Worm (Caenorhabditis elegans) whole organism, mixed stage, embryonic: Measurements from ENCODE around the gene let-716.

Source experiments
- ces-1 ChIP-seq: fragments of 150-350 bp; optimal IDR thresholded peaks from 2 replicates; lab custom pipeline; 2014; ENCODE audit warnings: missing biosample characterization, missing genetic modification reagents, missing genetic modification characterization
- cnd-1 ChIP-seq: fragments of 200-800 bp; sonication (Bioruptor generic); optimal IDR thresholded peaks from 2 replicates; lab custom pipeline; 2018; ENCODE audit warnings: mild to moderate bottlenecking, missing genetic modification characterization, missing compliant biosample characterization
- elt-3 ChIP-seq: fragments of 150-350 bp; optimal IDR thresholded peaks from 2 replicates; lab custom pipeline; 2014; ENCODE audit warnings: missing biosample characterization, missing genetic modification characterization
- ham-2 ChIP-seq: fragments of 200-800 bp; sonication (Bioruptor generic); optimal IDR thresholded peaks from 2 replicates; lab custom pipeline; 2018; ENCODE audit warnings: mild to moderate bottlenecking, missing genetic modification characterization, missing compliant biosample characterization
- lsy-2 ChIP-seq: fragments of 150-350 bp; optimal IDR thresholded peaks from 2 replicates; lab custom pipeline; 2014; ENCODE audit warnings: missing biosample characterization, missing genetic modification characterization
- mab-5 ChIP-seq: fragments of 150-350 bp; optimal IDR thresholded peaks from 2 replicates; lab custom pipeline; 2014; ENCODE audit warnings: missing biosample characterization, missing genetic modification characterization
- nhr-237 ChIP-seq: fragments of 150-350 bp; optimal IDR thresholded peaks from 2 replicates; lab custom pipeline; 2014; ENCODE audit warnings: missing biosample characterization, missing genetic modification characterization
- sem-2 ChIP-seq: fragments of 200-800 bp; sonication (Bioruptor generic); optimal IDR thresholded peaks from 2 replicates; lab custom pipeline; 2018; ENCODE audit warnings: mild to moderate bottlenecking, missing genetic modification characterization, missing compliant biosample characterization
- sptf-1 ChIP-seq: sonication (generic microtip); optimal IDR thresholded peaks from 2 replicates; lab custom pipeline; 2017; ENCODE audit warnings: mild to moderate bottlenecking, missing genetic modification characterization, moderate library complexity, missing compliant biosample characterization
- unc-39 ChIP-seq: fragments of 150-350 bp; optimal IDR thresholded peaks from 2 replicates; lab custom pipeline; 2014; ENCODE audit warnings: missing biosample characterization, missing genetic modification characterization
- ztf-11 ChIP-seq: fragments of 150-350 bp; optimal IDR thresholded peaks from 2 replicates; lab custom pipeline; 2014; ENCODE audit warnings: missing biosample characterization, missing genetic modification characterization

DNA sequence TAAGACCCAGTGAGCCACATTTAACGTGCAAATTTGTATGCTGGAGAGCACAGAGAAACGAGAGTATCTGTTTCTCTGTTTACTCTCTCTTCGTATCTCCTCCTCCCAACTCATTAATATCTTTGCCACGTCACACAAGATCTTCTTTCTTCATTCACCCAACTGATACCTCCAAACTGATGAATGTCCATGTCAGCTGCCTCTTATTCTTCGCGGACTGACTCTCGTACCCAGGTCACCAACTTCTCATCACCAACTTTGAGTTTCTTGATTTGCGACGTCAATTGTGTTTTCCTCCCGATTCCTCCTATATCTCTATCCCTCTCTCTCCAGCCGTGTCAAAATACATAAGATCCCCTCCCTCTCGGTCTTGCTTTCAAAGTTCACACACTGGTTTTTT is 19.0 kb downstream of the let-716 start:
- TF ChIP-seq ham-2 (GFP tag; lab: Kevin White, UChicago), result no peak
- no peak for TF ChIP-seq ces-1 (GFP tag; lab: Kevin White, UChicago)
- TF ChIP-seq sptf-1, result no peak
- TF ChIP-seq elt-3, result no peak
- no peak for TF ChIP-seq ztf-11 (tag; lab: Kevin White, UChicago)
- no peak for TF ChIP-seq cnd-1 (tag; lab: Kevin White, UChicago)
- TF ChIP-seq unc-39 (tag; lab: Kevin White, UChicago), result no peak
- no peak for TF ChIP-seq nhr-237
- no peak for TF ChIP-seq sem-2
- no peak for TF ChIP-seq lsy-2
- TF ChIP-seq mab-5, result peak; percentile 48
